Worm (Caenorhabditis elegans): Measurements from ENCODE around the gene spe-49.
A peak's percentile ranks its signal among the peaks of the same experiment; 100 is the strongest.

Gene spe-49

ce11 chrV:6246454-6246981 lies 34.6 kb upstream of the spe-49 start, which contains the start of gene dmd-7:
Gene dmd-7 (plus strand): TSS chrV:6246931.
- TF ChIP-seq ref-1 (GFP tag; conservative IDR thresholded peaks at IDR 0.05) (no peak), tab-1 (GFP tag; IDR thresholded peaks at IDR 0.05) (0 out of 2 replicates have a peak, but pooled peaks have one; percentile 9), cog-1 (tag; optimal IDR thresholded peaks at IDR 0.05) (no peak)

ce11 chrV:6247397-6247796 lies 33.8 kb upstream of the spe-49 start:
- TF ChIP-seq cog-1 (tag; optimal IDR thresholded peaks at IDR 0.05) (no peak), ztf-23 (GFP tag; IDR thresholded peaks at IDR 0.05) (no peak), med-1 (GFP tag; optimal IDR thresholded peaks at IDR 0.05; ENCODE audit: insufficient read depth) (no peak), ztf-29 (GFP tag; IDR thresholded peaks at IDR 0.05) (no peak), klf-2 (GFP tag; conservative IDR thresholded peaks at IDR 0.05) (no peak), T22C8.4 (GFP tag; IDR thresholded peaks at IDR 0.05) (no peak), flt-1 (GFP tag; IDR thresholded peaks at IDR 0.05) (no peak)

- TF ChIP-seq cog-1 (tag; optimal IDR thresholded peaks at IDR 0.05) (no peak), tab-1 (GFP tag; IDR thresholded peaks at IDR 0.05) (no peak), T22C8.4 (GFP tag; IDR thresholded peaks at IDR 0.05) (no peak)
These were observed 32.4 kb upstream of the spe-49 start for ce11 chrV:6248714-6249113.

ce11 chrV:6249135-6249534 lies 32.0 kb upstream of the spe-49 start:
- TF ChIP-seq ztf-29 (GFP tag; IDR thresholded peaks at IDR 0.05) = no peak
- TF ChIP-seq ztf-23 (GFP tag; IDR thresholded peaks at IDR 0.05) = no peak
- no peak for TF ChIP-seq flt-1 (GFP tag; IDR thresholded peaks at IDR 0.05)
- TF ChIP-seq tab-1 (GFP tag; IDR thresholded peaks at IDR 0.05) = no peak
- TF ChIP-seq cog-1 (tag; optimal IDR thresholded peaks at IDR 0.05) = no peak
- TF ChIP-seq ref-1 (GFP tag; conservative IDR thresholded peaks at IDR 0.05) = no peak

ce11 chrV:6250959-6251598 lies 30.1 kb upstream of the spe-49 start:
- TF ChIP-seq med-1 (GFP tag; optimal IDR thresholded peaks at IDR 0.05; ENCODE audit: insufficient read depth) = no peak
- no peak for TF ChIP-seq ref-1 (GFP tag; conservative IDR thresholded peaks at IDR 0.05)
- no peak for TF ChIP-seq klf-2 (GFP tag; conservative IDR thresholded peaks at IDR 0.05)
- TF ChIP-seq flt-1 (GFP tag; IDR thresholded peaks at IDR 0.05) = no peak
- TF ChIP-seq ztf-23 (GFP tag; IDR thresholded peaks at IDR 0.05) = no peak
- TF ChIP-seq T22C8.4 (GFP tag; IDR thresholded peaks at IDR 0.05) = no peak
- no peak for TF ChIP-seq tab-1 (GFP tag; IDR thresholded peaks at IDR 0.05)
- no peak for TF ChIP-seq cog-1 (tag; optimal IDR thresholded peaks at IDR 0.05)
- no peak for TF ChIP-seq ztf-29 (GFP tag; IDR thresholded peaks at IDR 0.05)

- TF ChIP-seq ref-1 (GFP tag; conservative IDR thresholded peaks at IDR 0.05) = no peak
These were observed 27.2 kb upstream of the spe-49 start for ce11 chrV:6253936-6254335.

ce11 chrV:6259139-6259538 lies 22.0 kb upstream of the spe-49 start, which contains the start of gene K08B12.1:
Gene K08B12.1 (plus strand): TSS chrV:6259367.
- no peak for TF ChIP-seq ztf-29 (GFP tag; IDR thresholded peaks at IDR 0.05)
- no peak for TF ChIP-seq tab-1 (GFP tag; IDR thresholded peaks at IDR 0.05)
- no peak for TF ChIP-seq klf-2 (GFP tag; conservative IDR thresholded peaks at IDR 0.05)
- TF ChIP-seq med-1 (GFP tag; optimal IDR thresholded peaks at IDR 0.05; ENCODE audit: insufficient read depth) = no peak
- no peak for TF ChIP-seq ztf-23 (GFP tag; IDR thresholded peaks at IDR 0.05)
- TF ChIP-seq T22C8.4 (GFP tag; IDR thresholded peaks at IDR 0.05) = no peak
- TF ChIP-seq cog-1 (tag; optimal IDR thresholded peaks at IDR 0.05) = no peak
- TF ChIP-seq flt-1 (GFP tag; IDR thresholded peaks at IDR 0.05) = no peak
- TF ChIP-seq ref-1 (GFP tag; conservative IDR thresholded peaks at IDR 0.05) = no peak

- TF ChIP-seq med-1 (GFP tag; optimal IDR thresholded peaks at IDR 0.05; ENCODE audit: insufficient read depth) = peak; percentile 53
- TF ChIP-seq tab-1 (GFP tag; IDR thresholded peaks at IDR 0.05) = peak; percentile 90
- peak; percentile 59 for TF ChIP-seq ref-1 (GFP tag; conservative IDR thresholded peaks at IDR 0.05)
- peak; percentile 61 for TF ChIP-seq klf-2 (GFP tag; conservative IDR thresholded peaks at IDR 0.05)
- TF ChIP-seq T22C8.4 (GFP tag; IDR thresholded peaks at IDR 0.05) = peak; percentile 71
- peak; percentile 91 for TF ChIP-seq flt-1 (GFP tag; IDR thresholded peaks at IDR 0.05)
- peak; percentile 87 for TF ChIP-seq ztf-23 (GFP tag; IDR thresholded peaks at IDR 0.05)
- TF ChIP-seq cog-1 (tag; optimal IDR thresholded peaks at IDR 0.05) = peak; percentile 94
- peak; percentile 60; the same call in 1 of the 2 replicates for TF ChIP-seq ztf-29 (GFP tag; IDR thresholded peaks at IDR 0.05)
These were observed 13.8 kb upstream of the spe-49 start, which contains the start of gene mrck-1 for ce11 chrV:6267237-6267812. Gene mrck-1 (minus strand): TSS chrV:6267287.

ce11 chrV:6267978-6268377 lies 13.2 kb upstream of the spe-49 start:
- TF ChIP-seq cog-1 (tag; optimal IDR thresholded peaks at IDR 0.05) (no peak), klf-2 (GFP tag; conservative IDR thresholded peaks at IDR 0.05) (no peak), ztf-29 (GFP tag; IDR thresholded peaks at IDR 0.05) (no peak)

- TF ChIP-seq klf-2 (GFP tag; conservative IDR thresholded peaks at IDR 0.05) (no peak), flt-1 (GFP tag; IDR thresholded peaks at IDR 0.05) (no peak), ref-1 (GFP tag; conservative IDR thresholded peaks at IDR 0.05) (no peak), cog-1 (tag; optimal IDR thresholded peaks at IDR 0.05) (no peak), ztf-23 (GFP tag; IDR thresholded peaks at IDR 0.05) (no peak), T22C8.4 (GFP tag; IDR thresholded peaks at IDR 0.05) (no peak), tab-1 (GFP tag; IDR thresholded peaks at IDR 0.05) (no peak), ztf-29 (GFP tag; IDR thresholded peaks at IDR 0.05) (no peak), med-1 (GFP tag; optimal IDR thresholded peaks at IDR 0.05; ENCODE audit: insufficient read depth) (no peak)
These were observed 12.6 kb upstream of the spe-49 start for ce11 chrV:6268526-6268925.
